Worm (Caenorhabditis elegans) whole organism, L4 larva: ENCODE data around the gene srb-19.

ENCODE experiments used
- T20F7.1 ChIP-seq: fragments of 200-800 bp; sonication (Bioruptor generic); optimal IDR thresholded peaks from 2 replicates; lab custom pipeline; 2018; ENCODE audit warnings: mild to moderate bottlenecking, missing genetic modification characterization, missing compliant biosample characterization
- aly-2 ChIP-seq: sonication (generic microtip); optimal IDR thresholded peaks from 2 replicates; lab custom pipeline; 2018; ENCODE audit warnings: missing biosample characterization, missing genetic modification characterization
- ama-1 ChIP-seq: fragments of 150-350 bp; optimal IDR thresholded peaks from 2 replicates; lab custom pipeline; 2014; ENCODE audit warnings: inconsistent platforms, mixed read lengths
- ceh-28 ChIP-seq: fragments of 150-350 bp; optimal IDR thresholded peaks from 2 replicates; lab custom pipeline; 2014; ENCODE audit warnings: missing biosample characterization, missing genetic modification reagents, missing genetic modification characterization
- dmd-8 ChIP-seq: fragments of 200-800 bp; sonication (Bioruptor generic); IDR thresholded peaks from 2 replicates; pipeline ENCODE4 v1.3.6; 2022; ENCODE audit warnings: missing genetic modification characterization, missing compliant biosample characterization
- egl-27 ChIP-seq: sonication (generic microtip); optimal IDR thresholded peaks from 3 replicates; lab custom pipeline; 2017; ENCODE audit warnings: missing biosample characterization, missing genetic modification reagents, missing genetic modification characterization
- lim-7 ChIP-seq: fragments of 200-800 bp; sonication (Bioruptor generic); IDR thresholded peaks from 2 replicates; pipeline ENCODE4 v1.3.6; 2022; ENCODE audit warnings: missing genetic modification characterization, missing compliant biosample characterization
- lsy-2 ChIP-seq, 2 experiments: fragments of 150-350 bp in 1 of 2; sonication (generic microtip) in 1 of 2; optimal IDR thresholded peaks; 2 replicates each; lab custom pipeline; 2014 to 2017; ENCODE audit warnings: missing biosample characterization in 2 of 2, missing genetic modification characterization in 2 of 2
- mxl-3 ChIP-seq: fragments of 200-800 bp; sonication (Bioruptor generic); optimal IDR thresholded peaks from 2 replicates; lab custom pipeline; 2018; ENCODE audit warnings: mild to moderate bottlenecking, missing genetic modification characterization, missing compliant biosample characterization
- nhr-10 ChIP-seq: fragments of 150-350 bp; optimal IDR thresholded peaks from 2 replicates; lab custom pipeline; 2014; ENCODE audit warnings: missing biosample characterization, missing genetic modification characterization
- skn-1 ChIP-seq: fragments of 150-350 bp; optimal IDR thresholded peaks from 2 replicates; lab custom pipeline; 2014; ENCODE audit warnings: missing biosample characterization, missing genetic modification characterization

- TF ChIP-seq ceh-28 (tag; lab: Kevin White, UChicago) (no peak), T20F7.1 (GFP tag; lab: Kevin White, UChicago) (no peak), lsy-2 (tag; optimal IDR thresholded peaks at IDR 0.05; lab: Kevin White, UChicago) (no peak), lim-7 (no peak), skn-1 (tag; lab: Kevin White, UChicago) (no peak), nhr-10 (tag; lab: Kevin White, UChicago) (no peak), aly-2 (tag; lab: Kevin White, UChicago) (no peak), mxl-3 (GFP tag; lab: Kevin White, UChicago) (no peak), dmd-8 (no peak), ama-1 (lab: Kevin White, UChicago) (no peak), egl-27 (tag; lab: Kevin White, UChicago) (no peak)
These were observed 24.8 kb downstream of the srb-19 start, which contains the start of gene srbc-11 for ce11 chrV:7495189-7495588.
